Worm (Caenorhabditis elegans) whole organism, L4 larva: ENCODE measurements around the gene cpl-1.

Source experiments
- D1046.2 ChIP-seq: fragments of 200-800 bp; sonication (Bioruptor generic); IDR thresholded peaks from 2 replicates; pipeline ENCODE4 v1.3.6; 2022; ENCODE audit warnings: missing genetic modification characterization, missing compliant biosample characterization
- F37D6.2 ChIP-seq: sonication (generic microtip); optimal IDR thresholded peaks from 2 replicates; lab custom pipeline; 2016; ENCODE audit warnings: mild to moderate bottlenecking, missing genetic modification characterization, missing compliant biosample characterization
- T26A8.4 ChIP-seq: fragments of 200-800 bp; sonication (Bioruptor generic); IDR thresholded peaks from 2 replicates; pipeline ENCODE4 v1.3.6; 2022; ENCODE audit warnings: missing genetic modification characterization, missing compliant biosample characterization
- Y75B8A.6 ChIP-seq: fragments of 200-800 bp; sonication (Bioruptor generic); IDR thresholded peaks from 2 replicates; pipeline ENCODE4 v1.3.6; 2022; ENCODE audit warnings: missing genetic modification reagents, missing genetic modification characterization, missing compliant biosample characterization
- aha-1 ChIP-seq: fragments of 150-350 bp; peaks from one replicate; lab custom pipeline; 2014; ENCODE audit warnings: missing biosample characterization, missing genetic modification characterization
- ceh-28 ChIP-seq: fragments of 150-350 bp; optimal IDR thresholded peaks from 2 replicates; lab custom pipeline; 2014; ENCODE audit warnings: missing biosample characterization, missing genetic modification reagents, missing genetic modification characterization
- ceh-32 ChIP-seq: sonication (generic microtip); optimal IDR thresholded peaks from 2 replicates; lab custom pipeline; 2016; ENCODE audit warnings: mild to moderate bottlenecking, missing genetic modification characterization, missing compliant biosample characterization; ENCODE audit not compliant: poor library complexity
- ceh-82 ChIP-seq: sonication (generic microtip); optimal IDR thresholded peaks from 2 replicates; lab custom pipeline; 2017; ENCODE audit warnings: missing biosample characterization, missing genetic modification characterization
- ces-1 ChIP-seq: fragments of 150-350 bp; sonication (generic microtip); optimal IDR thresholded peaks from 4 replicates; lab custom pipeline; 2014; ENCODE audit warnings: missing biosample characterization, missing genetic modification reagents, missing genetic modification characterization
- cey-2 ChIP-seq: sonication (generic microtip); optimal IDR thresholded peaks from 3 replicates; lab custom pipeline; 2017; ENCODE audit warnings: missing genetic modification characterization, mild to moderate bottlenecking, missing compliant biosample characterization, antibody characterized with exemption, borderline replicate concordance; ENCODE audit not compliant: insufficient read depth
- ctbp-1 ChIP-seq: fragments of 200-800 bp; sonication (Bioruptor generic); IDR thresholded peaks from 2 replicates; pipeline ENCODE4 v1.3.6; 2022; ENCODE audit warnings: missing genetic modification reagents, missing genetic modification characterization, missing compliant biosample characterization
- daf-12 ChIP-seq: fragments of 150-350 bp; optimal IDR thresholded peaks from 2 replicates; lab custom pipeline; 2014; ENCODE audit warnings: missing biosample characterization, missing genetic modification reagents, missing genetic modification characterization
- daf-16 ChIP-seq, 3 experiments: sonication (generic microtip); optimal IDR thresholded peaks; 2 replicates each; lab custom pipeline; 2016 to 2017; ENCODE audit warnings: missing genetic modification characterization in 3 of 3, missing genetic modification reagents in 3 of 3, mild to moderate bottlenecking in 2 of 3, missing compliant biosample characterization in 2 of 3, missing biosample characterization in 1 of 3, moderate library complexity in 1 of 3
- daf-8 ChIP-seq: fragments of 200-800 bp; sonication (Bioruptor generic); IDR thresholded peaks from 2 replicates; pipeline ENCODE4 v1.3.6; 2022; ENCODE audit warnings: missing genetic modification characterization, missing compliant biosample characterization
- dmd-8 ChIP-seq: fragments of 200-800 bp; sonication (Bioruptor generic); IDR thresholded peaks from 2 replicates; pipeline ENCODE4 v1.3.6; 2022; ENCODE audit warnings: missing genetic modification characterization, missing compliant biosample characterization
- dpl-1 ChIP-seq: fragments of 150-350 bp; optimal IDR thresholded peaks from 2 replicates; lab custom pipeline; 2014; ENCODE audit warnings: missing biosample characterization, missing genetic modification reagents, missing genetic modification characterization
- duxl-1 ChIP-seq: sonication (generic microtip); optimal IDR thresholded peaks from 2 replicates; lab custom pipeline; 2016; ENCODE audit warnings: mild to moderate bottlenecking, missing genetic modification characterization, moderate library complexity, missing compliant biosample characterization; ENCODE audit not compliant: poor library complexity
- egl-27 ChIP-seq: sonication (generic microtip); optimal IDR thresholded peaks from 3 replicates; lab custom pipeline; 2017; ENCODE audit warnings: missing biosample characterization, missing genetic modification reagents, missing genetic modification characterization
- fos-1 ChIP-seq: fragments of 150-350 bp; optimal IDR thresholded peaks from 2 replicates; lab custom pipeline; 2014; ENCODE audit warnings: missing biosample characterization, missing genetic modification characterization
- gei-8 ChIP-seq: fragments of 200-800 bp; sonication (Bioruptor generic); optimal IDR thresholded peaks from 2 replicates; lab custom pipeline; 2018; ENCODE audit warnings: mild to moderate bottlenecking, missing genetic modification characterization, missing compliant biosample characterization
- jun-1 ChIP-seq: fragments of 150-350 bp; optimal IDR thresholded peaks from 2 replicates; lab custom pipeline; 2014; ENCODE audit warnings: missing biosample characterization, missing genetic modification reagents, missing genetic modification characterization
- lim-7 ChIP-seq: fragments of 200-800 bp; sonication (Bioruptor generic); IDR thresholded peaks from 2 replicates; pipeline ENCODE4 v1.3.6; 2022; ENCODE audit warnings: missing genetic modification characterization, missing compliant biosample characterization
- lin-38 ChIP-seq: fragments of 200-800 bp; sonication (Bioruptor generic); IDR thresholded peaks from 2 replicates; pipeline ENCODE4 v1.3.6; 2022; ENCODE audit warnings: missing genetic modification reagents, missing genetic modification characterization, missing compliant biosample characterization
- lsy-2 ChIP-seq, 2 experiments: fragments of 150-350 bp in 1 of 2; sonication (generic microtip) in 1 of 2; optimal IDR thresholded peaks; 2 replicates each; lab custom pipeline; 2014 to 2017; ENCODE audit warnings: missing biosample characterization in 2 of 2, missing genetic modification characterization in 2 of 2
- mep-1 ChIP-seq: fragments of 150-350 bp; sonication (generic microtip); optimal IDR thresholded peaks from 3 replicates; lab custom pipeline; 2014; ENCODE audit warnings: missing biosample characterization, missing genetic modification characterization
- nhr-25 ChIP-seq: sonication (generic microtip); optimal IDR thresholded peaks from 2 replicates; lab custom pipeline; 2017; ENCODE audit warnings: missing genetic modification characterization, mild to moderate bottlenecking, missing compliant biosample characterization, antibody characterized with exemption, moderate library complexity, borderline replicate concordance; ENCODE audit not compliant: insufficient read depth
- nhr-42 ChIP-seq: fragments of 200-800 bp; sonication (Bioruptor generic); IDR thresholded peaks from 2 replicates; pipeline ENCODE4 v1.3.6; 2022; ENCODE audit warnings: missing genetic modification characterization, missing compliant biosample characterization
- pha-4 ChIP-seq, 2 experiments: fragments of 150-350 bp in 1 of 2; fragments of 200-800 bp in 1 of 2; sonication (Bioruptor generic) in 1 of 2; IDR thresholded peaks in 1 of 2; optimal IDR thresholded peaks in 1 of 2; 2 replicates each; pipeline versions ENCODE4 v1.3.6 to Lab custom; 2014 to 2022; ENCODE audit warnings: missing genetic modification characterization in 2 of 2, missing genetic modification reagents in 2 of 2, missing biosample characterization in 1 of 2, missing compliant biosample characterization in 1 of 2
- pqm-1 ChIP-seq: sonication (generic microtip); optimal IDR thresholded peaks from 2 replicates; lab custom pipeline; 2017; ENCODE audit warnings: missing biosample characterization, missing genetic modification characterization
- skn-1 ChIP-seq: fragments of 150-350 bp; optimal IDR thresholded peaks from 2 replicates; lab custom pipeline; 2014; ENCODE audit warnings: missing biosample characterization, missing genetic modification characterization
- spr-3 ChIP-seq: fragments of 200-800 bp; sonication (Bioruptor generic); optimal IDR thresholded peaks from 2 replicates; lab custom pipeline; 2018; ENCODE audit warnings: mild to moderate bottlenecking, missing genetic modification characterization, missing compliant biosample characterization
- tra-1 ChIP-seq: fragments of 200-800 bp; sonication (Bioruptor generic); IDR thresholded peaks from 2 replicates; pipeline ENCODE4 v1.3.6; 2022; ENCODE audit warnings: missing genetic modification reagents, missing genetic modification characterization, missing compliant biosample characterization
- unc-130 ChIP-seq: sonication (generic microtip); optimal IDR thresholded peaks from 2 replicates; lab custom pipeline; 2016; ENCODE audit warnings: missing genetic modification reagents, missing genetic modification characterization, missing compliant biosample characterization
- unc-39 ChIP-seq: sonication (generic microtip); optimal IDR thresholded peaks from 2 replicates; lab custom pipeline; 2017; ENCODE audit warnings: missing biosample characterization, missing genetic modification characterization
- zfp-2 ChIP-seq: sonication (generic microtip); optimal IDR thresholded peaks from 2 replicates; lab custom pipeline; 2016; ENCODE audit warnings: mild to moderate bottlenecking, missing genetic modification characterization, missing compliant biosample characterization
- zip-2 ChIP-seq: fragments of 150-350 bp; optimal IDR thresholded peaks from 2 replicates; lab custom pipeline; 2014; ENCODE audit warnings: missing biosample characterization, missing genetic modification characterization
- ztf-11 ChIP-seq: fragments of 150-350 bp; optimal IDR thresholded peaks from 2 replicates; lab custom pipeline; 2014; ENCODE audit warnings: missing biosample characterization, missing genetic modification characterization

Gene cpl-1

DNA sequence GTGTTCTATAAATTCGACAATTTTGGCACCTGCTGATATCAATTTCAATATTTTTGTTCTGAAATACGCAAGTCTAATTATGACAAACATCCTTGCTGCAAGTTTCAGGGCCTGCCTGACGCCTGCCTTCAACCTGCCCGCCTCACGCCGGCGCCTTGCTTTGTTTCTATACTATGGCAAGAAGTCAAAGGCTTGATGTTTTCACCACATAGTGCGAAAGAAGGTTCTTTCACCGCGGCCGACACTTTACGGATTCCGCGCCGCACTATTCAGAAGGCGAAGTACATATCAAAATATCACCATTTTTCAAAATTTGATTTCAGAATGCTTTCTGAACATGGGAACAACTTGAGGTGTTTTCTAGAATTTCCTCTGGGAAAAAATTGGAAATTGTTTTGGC is 5.7 kb downstream of the cpl-1 start:
- TF ChIP-seq ceh-28 (tag; lab: Kevin White, UChicago) = no peak
- no peak for TF ChIP-seq F37D6.2
- TF ChIP-seq lin-38 (GFP tag; lab: Robert Waterston, UW) = no peak
- TF ChIP-seq duxl-1 (tag; lab: Kevin White, UChicago) = no peak
- no peak for TF ChIP-seq daf-8 (GFP tag; lab: Robert Waterston, UW)
- TF ChIP-seq daf-12 (tag; lab: Kevin White, UChicago) = no peak
- no peak for TF ChIP-seq nhr-42
- TF ChIP-seq ztf-11 (tag; lab: Kevin White, UChicago) = no peak
- no peak for TF ChIP-seq unc-130 (GFP tag; lab: Kevin White, UChicago)
- TF ChIP-seq zfp-2 (tag; lab: Kevin White, UChicago) = no peak
- TF ChIP-seq lim-7 (GFP tag; lab: Robert Waterston, UW) = no peak
- TF ChIP-seq fos-1 (tag; lab: Kevin White, UChicago) = no peak
- TF ChIP-seq pqm-1 (tag; lab: Kevin White, UChicago) = no peak
- TF ChIP-seq jun-1 (tag; lab: Kevin White, UChicago) = no peak
- no peak for TF ChIP-seq T26A8.4
- TF ChIP-seq nhr-25 (tag; lab: Kevin White, UChicago) = no peak
- TF ChIP-seq skn-1 (tag; lab: Kevin White, UChicago) = no peak
- no peak for TF ChIP-seq cey-2 (tag; lab: Kevin White, UChicago)
- TF ChIP-seq mep-1 (tag; lab: Kevin White, UChicago) = no peak
- TF ChIP-seq ceh-32 (tag; lab: Kevin White, UChicago) = no peak

DNA sequence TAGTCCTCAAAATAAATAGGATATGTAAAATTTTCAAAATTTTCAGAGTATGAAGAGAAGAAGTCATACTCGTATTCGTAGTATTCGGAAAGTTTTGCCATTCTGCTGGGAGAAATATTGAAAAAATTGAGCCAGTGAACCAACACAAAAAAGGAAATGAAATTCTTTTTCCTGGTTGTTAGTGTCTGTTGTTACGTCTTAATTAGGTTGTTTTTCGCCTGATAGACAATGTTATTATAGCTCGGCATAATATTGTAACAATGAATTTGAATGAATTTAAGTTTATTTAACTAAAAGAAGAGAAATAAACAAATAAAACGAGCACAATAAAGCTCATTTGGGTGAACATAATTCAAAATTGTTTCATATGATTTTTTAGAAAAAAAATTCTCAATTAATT is 6.7 kb downstream of the cpl-1 start, which contains the start of gene srw-73:
Gene srw-73 (minus strand): TSS at position 101 of the 400 bp plus-strand sequence.
- TF ChIP-seq spr-3 (GFP tag; lab: Kevin White, UChicago) (no peak), ceh-82 (no peak), egl-27 (tag; lab: Kevin White, UChicago) (no peak), Y75B8A.6 (no peak), tra-1 (GFP tag; lab: Robert Waterston, UW) (no peak), nhr-25 (tag; lab: Kevin White, UChicago) (no peak), dpl-1 (GFP tag; lab: Kevin White, UChicago) (no peak), ces-1 (GFP tag; lab: Kevin White, UChicago) (no peak), unc-39 (tag; lab: Kevin White, UChicago) (no peak), pha-4 (GFP tag; IDR thresholded peaks at IDR 0.05; lab: Robert Waterston, UW) (no peak), pha-4 (tag; optimal IDR thresholded peaks at IDR 0.05; lab: Kevin White, UChicago) (no peak), aha-1 (no peak), ctbp-1 (no peak), daf-16 (GFP tag; optimal IDR thresholded peaks at IDR 0.05; lab: Kevin White, UChicago) (no peak), daf-16 (tag; optimal IDR thresholded peaks at IDR 0.05; lab: Kevin White, UChicago) (no peak), gei-8 (no peak)

DNA sequence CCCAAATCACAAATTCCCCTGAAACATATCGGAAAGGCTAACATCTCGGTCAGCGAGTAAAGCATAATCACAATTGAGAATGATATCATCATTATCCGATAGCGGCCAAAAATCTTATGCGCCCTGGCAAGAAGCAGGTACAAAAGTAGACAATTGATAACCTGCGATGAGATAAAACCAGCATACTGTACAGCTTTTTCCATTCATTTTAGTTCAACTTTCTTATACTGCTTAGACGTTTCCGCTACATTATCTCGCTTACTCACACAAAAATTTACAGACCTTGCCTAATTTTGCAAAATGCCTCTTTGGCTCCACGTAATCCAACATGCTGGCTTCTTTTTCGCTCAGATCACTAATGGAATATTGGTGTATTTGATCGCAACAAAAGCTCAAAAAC is 12.2 kb downstream of the cpl-1 start, which contains the start of gene str-150:
Gene str-150 (plus strand): TSS at position 301 of the 400 bp plus-strand sequence.
- TF ChIP-seq D1046.2 (GFP tag; lab: Robert Waterston, UW) = no peak

DNA sequence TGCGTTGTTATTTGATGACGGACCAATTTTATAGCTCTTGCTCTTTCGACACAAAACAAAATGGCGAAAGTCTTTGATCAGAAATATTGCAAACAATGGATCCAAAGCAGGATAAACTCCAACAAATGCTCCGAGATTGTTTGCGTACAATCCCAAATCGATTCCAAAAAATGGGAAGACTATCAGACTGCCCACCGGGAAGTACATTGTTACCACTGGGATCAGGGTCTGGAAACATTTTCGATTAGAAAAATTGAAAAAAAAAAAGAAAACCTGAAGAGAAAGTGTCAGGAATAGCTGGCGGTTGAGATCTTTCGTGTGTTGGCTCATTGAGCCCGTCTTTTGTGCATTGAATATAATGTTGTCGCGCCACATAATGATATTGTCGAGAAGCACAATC is 14.1 kb downstream of the cpl-1 start:
- TF ChIP-seq zip-2 (tag; lab: Kevin White, UChicago) (no peak), aha-1 (peak; percentile 46), lsy-2 (tag; optimal IDR thresholded peaks at IDR 0.05; lab: Kevin White, UChicago) (no peak), dmd-8 (GFP tag; lab: Robert Waterston, UW) (no peak)
